Worm (Caenorhabditis elegans) whole organism, young adult: ENCODE data around the gene clik-2.

Source experiments
- ama-1 ChIP-seq, 3 experiments: fragments of 150-350 bp in 1 of 3; sonication (generic microtip) in 2 of 3; optimal IDR thresholded peaks; 2 replicates each; lab custom pipeline; 2014 to 2018; ENCODE audit warnings: missing biosample characterization in 2 of 3, missing genetic modification characterization in 2 of 3, missing genetic modification reagents in 2 of 3
- rcor-1 ChIP-seq: fragments of 200-800 bp; sonication (Bioruptor generic); IDR thresholded peaks from 2 replicates; pipeline ENCODE4 v1.3.6; 2022; ENCODE audit warnings: missing genetic modification reagents, missing genetic modification characterization, missing compliant biosample characterization

DNA sequence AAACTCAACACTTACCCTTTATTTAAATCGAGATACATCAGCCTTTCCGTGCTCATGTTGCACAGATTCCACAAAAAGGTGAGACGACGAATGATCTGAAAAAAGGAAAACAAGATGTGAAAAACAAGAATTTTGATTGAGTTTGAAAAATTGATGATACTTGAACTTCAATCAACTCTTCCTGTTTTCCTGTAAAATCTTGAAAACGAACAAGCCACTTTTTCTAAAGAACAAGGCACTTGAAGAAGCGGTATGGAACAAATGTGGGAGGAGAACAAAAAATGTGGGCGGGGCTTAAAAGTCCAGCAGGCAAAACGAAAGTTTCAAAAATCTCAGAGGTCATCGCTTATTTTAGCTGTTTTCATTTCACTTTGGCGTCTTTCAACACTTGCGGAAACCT is 18.0 kb upstream of the clik-2 start, which contains the start of gene kvs-1:
- TF ChIP-seq ama-1 (optimal IDR thresholded peaks at IDR 0.05; lab: Kevin White, UChicago) (no peak), ama-1 (GFP tag; optimal IDR thresholded peaks at IDR 0.05; lab: Kevin White, UChicago) (no peak), rcor-1 (GFP tag; lab: Robert Waterston, UW) (no peak)
